Worm (Caenorhabditis elegans) whole organism, L3 larva: ENCODE data around the gene C46F9.6.

Source experiments
- nhr-11 ChIP-seq: fragments of 150-350 bp; optimal IDR thresholded peaks from 2 replicates; lab custom pipeline; 2014; ENCODE audit warnings: missing biosample characterization, missing genetic modification characterization
- nhr-12 ChIP-seq: fragments of 150-350 bp; optimal IDR thresholded peaks from 2 replicates; lab custom pipeline; 2014; ENCODE audit warnings: missing biosample characterization, missing genetic modification characterization
- nhr-237 ChIP-seq: fragments of 150-350 bp; optimal IDR thresholded peaks from 2 replicates; lab custom pipeline; 2014; ENCODE audit warnings: missing biosample characterization, missing genetic modification characterization
- nhr-28 ChIP-seq: fragments of 150-350 bp; optimal IDR thresholded peaks from 2 replicates; lab custom pipeline; 2014; ENCODE audit warnings: missing biosample characterization, missing genetic modification characterization
- skn-1 ChIP-seq: fragments of 150-350 bp; optimal IDR thresholded peaks from 2 replicates; lab custom pipeline; 2014; ENCODE audit warnings: missing biosample characterization, missing genetic modification characterization
- snpc-4 ChIP-seq: fragments of 150-350 bp; optimal IDR thresholded peaks from 2 replicates; lab custom pipeline; 2014; ENCODE audit warnings: missing biosample characterization, missing genetic modification characterization
- ztf-11 ChIP-seq: fragments of 150-350 bp; optimal IDR thresholded peaks from 2 replicates; lab custom pipeline; 2014; ENCODE audit warnings: missing biosample characterization, missing genetic modification characterization
- ztf-4 ChIP-seq: fragments of 150-350 bp; optimal IDR thresholded peaks from 2 replicates; lab custom pipeline; 2014; ENCODE audit warnings: missing biosample characterization, missing genetic modification characterization

DNA sequence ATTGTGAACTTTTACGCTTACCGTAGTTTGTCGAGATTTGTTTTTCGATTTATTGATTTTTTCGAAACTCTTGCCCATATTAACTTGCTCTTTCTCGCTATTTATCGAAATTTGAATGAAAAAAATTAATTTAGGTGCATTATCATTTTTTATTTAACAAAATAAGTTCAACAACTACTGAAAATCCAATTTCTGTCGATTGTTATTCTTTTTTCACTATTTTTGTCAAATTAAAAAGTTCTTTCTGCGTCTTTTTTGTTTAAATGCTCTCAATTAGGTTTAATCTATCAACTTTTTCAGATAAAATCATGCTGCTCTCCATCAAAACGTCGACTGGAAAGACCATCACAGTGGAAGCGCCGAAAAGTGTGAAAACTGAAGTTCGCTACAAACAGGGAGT lies 28.1 kb downstream of the C46F9.6 start, which contains the start of gene F52C6.2:
- TF ChIP-seq nhr-237 (tag; lab: Kevin White, UChicago) (no peak), nhr-28 (tag; lab: Kevin White, UChicago) (no peak), skn-1 (tag; lab: Kevin White, UChicago) (no peak), nhr-11 (tag; lab: Kevin White, UChicago) (no peak), nhr-12 (no peak), snpc-4 (tag; lab: Kevin White, UChicago) (no peak), ztf-4 (tag; lab: Kevin White, UChicago) (no peak), ztf-11 (tag; lab: Kevin White, UChicago) (no peak)
